Fruit fly (Drosophila melanogaster) whole organism, prepupa: Measurements from ENCODE around the gene CG4452.
A peak's percentile ranks its signal among the peaks of the same experiment; 100 is the strongest.

Experiments
- CG10631 ChIP-seq: fragments of 200-800 bp; sonication (Bioruptor generic); optimal IDR thresholded peaks from 2 replicates; lab custom pipeline; 2016; ENCODE audit warnings: missing biosample characterization, missing genetic modification characterization
- CG10669 ChIP-seq: fragments of 200-800 bp; sonication (Bioruptor generic); optimal IDR thresholded peaks from 3 replicates; lab custom pipeline; 2018; ENCODE audit warnings: missing biosample characterization, mild to moderate bottlenecking, missing genetic modification characterization, moderate library complexity
- CG11294 ChIP-seq: fragments of 200-800 bp; sonication (Bioruptor generic); IDR thresholded peaks from 2 replicates; pipeline ENCODE4 v1.3.6; 2022; ENCODE audit warnings: missing biosample characterization, missing genetic modification characterization
- CG11902 ChIP-seq: fragments of 200-800 bp; sonication (Bioruptor generic); optimal IDR thresholded peaks from 3 replicates; lab custom pipeline; 2016; ENCODE audit warnings: missing biosample characterization, missing genetic modification characterization
- CG15336 ChIP-seq: fragments of 200-800 bp; sonication (Bioruptor generic); IDR thresholded peaks from 2 replicates; pipeline ENCODE4 v1.3.6; 2022; ENCODE audit warnings: missing biosample characterization, missing genetic modification characterization
- CG16779 ChIP-seq: fragments of 200-800 bp; sonication (Bioruptor generic); optimal IDR thresholded peaks from 3 replicates; lab custom pipeline; 2017; ENCODE audit warnings: missing biosample characterization, mild to moderate bottlenecking, missing genetic modification characterization
- CG3032 ChIP-seq: fragments of 200-800 bp; optimal IDR thresholded peaks from 2 replicates; lab custom pipeline; 2019; ENCODE audit warnings: missing biosample characterization, mild to moderate bottlenecking, missing genetic modification characterization, moderate library complexity
- CG3919 ChIP-seq: fragments of 200-800 bp; sonication (Bioruptor generic); optimal IDR thresholded peaks from 3 replicates; lab custom pipeline; 2016; ENCODE audit warnings: missing biosample characterization, missing genetic modification characterization
- CG6163 ChIP-seq: fragments of 200-800 bp; sonication (Bioruptor generic); IDR thresholded peaks from 3 replicates; pipeline ENCODE4 v1.3.6; 2022; ENCODE audit warnings: missing biosample characterization, missing genetic modification characterization
- CG6276 ChIP-seq: fragments of 200-800 bp; sonication (Bioruptor generic); optimal IDR thresholded peaks from 2 replicates; lab custom pipeline; 2017; ENCODE audit warnings: missing biosample characterization, mild to moderate bottlenecking, missing genetic modification characterization
- CG6808 ChIP-seq: fragments of 200-800 bp; sonication (Bioruptor generic); optimal IDR thresholded peaks from 3 replicates; lab custom pipeline; 2017; ENCODE audit warnings: missing biosample characterization, missing genetic modification characterization, mild to moderate bottlenecking, moderate library complexity, missing genetic modification reagents
- CG6854 ChIP-seq: fragments of 200-800 bp; sonication (Bioruptor generic); optimal IDR thresholded peaks from 2 replicates; lab custom pipeline; 2017; ENCODE audit warnings: missing biosample characterization, mild to moderate bottlenecking, missing genetic modification characterization
- CG7368 ChIP-seq: fragments of 200-800 bp; sonication (Bioruptor generic); optimal IDR thresholded peaks from 3 replicates; lab custom pipeline; 2016; ENCODE audit warnings: missing biosample characterization, missing genetic modification characterization
- CG8119 ChIP-seq: fragments of 200-800 bp; sonication (Bioruptor generic); IDR thresholded peaks from 3 replicates; pipeline ENCODE4 v1.3.6; 2022; ENCODE audit warnings: missing biosample characterization, missing genetic modification characterization
- CG8319 ChIP-seq: fragments of 200-800 bp; sonication (Bioruptor generic); optimal IDR thresholded peaks from 3 replicates; lab custom pipeline; 2016; ENCODE audit warnings: missing biosample characterization, missing genetic modification characterization
- CG8632 ChIP-seq: fragments of 200-800 bp; sonication (Bioruptor generic); optimal IDR thresholded peaks from 3 replicates; lab custom pipeline; 2016; ENCODE audit warnings: missing biosample characterization, missing genetic modification characterization
- CG9139 ChIP-seq: fragments of 200-800 bp; sonication (Bioruptor generic); optimal IDR thresholded peaks from 3 replicates; lab custom pipeline; 2017; ENCODE audit warnings: missing biosample characterization, mild to moderate bottlenecking, missing genetic modification characterization
- Eip75B ChIP-seq: fragments of 200-800 bp; sonication (Bioruptor generic); optimal IDR thresholded peaks from 3 replicates; lab custom pipeline; 2016; ENCODE audit warnings: missing biosample characterization, missing genetic modification characterization
- Eip78C ChIP-seq: fragments of 200-800 bp; sonication (Bioruptor generic); peaks from one replicate; lab custom pipeline; 2016; ENCODE audit warnings: missing biosample characterization, missing genetic modification characterization
- Eip93F ChIP-seq: fragments of 200-800 bp; sonication (Bioruptor generic); optimal IDR thresholded peaks from 2 replicates; lab custom pipeline; 2016; ENCODE audit warnings: missing biosample characterization, mild to moderate bottlenecking, missing genetic modification characterization
- Ets96B ChIP-seq: fragments of 200-800 bp; optimal IDR thresholded peaks from 2 replicates; lab custom pipeline; 2019; ENCODE audit warnings: missing biosample characterization, mild to moderate bottlenecking, missing genetic modification characterization, moderate library complexity
- Gug ChIP-seq: fragments of 200-800 bp; sonication (Bioruptor generic); IDR thresholded peaks from 2 replicates; pipeline ENCODE4 v1.3.6; 2022; ENCODE audit warnings: missing biosample characterization, missing genetic modification characterization
- Hr38 ChIP-seq: sonication (Bioruptor generic); optimal IDR thresholded peaks from 2 replicates; lab custom pipeline; 2016; ENCODE audit warnings: missing biosample characterization, missing genetic modification characterization
- Hr39 ChIP-seq: fragments of 200-800 bp; sonication (Bioruptor generic); optimal IDR thresholded peaks from 2 replicates; lab custom pipeline; 2016; ENCODE audit warnings: missing biosample characterization, missing genetic modification characterization
- Hr4 ChIP-seq: fragments of 200-800 bp; sonication (Bioruptor generic); optimal IDR thresholded peaks from 3 replicates; lab custom pipeline; 2016; ENCODE audit warnings: missing biosample characterization, missing genetic modification characterization
- Met ChIP-seq: fragments of 200-800 bp; sonication (Bioruptor generic); optimal IDR thresholded peaks from 3 replicates; lab custom pipeline; 2016; ENCODE audit warnings: missing biosample characterization, missing genetic modification characterization
- OdsH ChIP-seq: fragments of 200-800 bp; sonication (Bioruptor generic); optimal IDR thresholded peaks from 3 replicates; lab custom pipeline; 2016; ENCODE audit warnings: missing biosample characterization, missing genetic modification characterization
- Smox ChIP-seq: fragments of 200-800 bp; sonication (Bioruptor generic); optimal IDR thresholded peaks from 3 replicates; lab custom pipeline; 2016; ENCODE audit warnings: missing biosample characterization, missing genetic modification characterization
- Sox102F ChIP-seq: fragments of 200-800 bp; sonication (Bioruptor generic); optimal IDR thresholded peaks from 2 replicates; lab custom pipeline; 2016; ENCODE audit warnings: missing biosample characterization, mild to moderate bottlenecking, missing genetic modification characterization
- Sox14 ChIP-seq: fragments of 200-800 bp; sonication (Bioruptor generic); optimal IDR thresholded peaks from 3 replicates; lab custom pipeline; 2016; ENCODE audit warnings: missing biosample characterization, missing genetic modification characterization
- Sox15 ChIP-seq: fragments of 200-800 bp; sonication (Bioruptor generic); optimal IDR thresholded peaks from 3 replicates; lab custom pipeline; 2016; ENCODE audit warnings: missing biosample characterization, missing genetic modification characterization
- achi ChIP-seq: fragments of 200-800 bp; sonication (Bioruptor generic); optimal IDR thresholded peaks from 3 replicates; lab custom pipeline; 2016; ENCODE audit warnings: missing biosample characterization, missing genetic modification characterization
- dsx ChIP-seq: fragments of 200-800 bp; optimal IDR thresholded peaks from 3 replicates; lab custom pipeline; 2019; ENCODE audit warnings: missing biosample characterization, mild to moderate bottlenecking, missing genetic modification characterization, moderate library complexity; ENCODE audit not compliant: poor library complexity, severe bottlenecking
- eg ChIP-seq: fragments of 200-800 bp; sonication (Bioruptor generic); IDR thresholded peaks from 3 replicates; pipeline ENCODE4 v1.3.6; 2022; ENCODE audit warnings: missing biosample characterization, missing genetic modification characterization
- esn ChIP-seq: fragments of 200-800 bp; sonication (Bioruptor generic); optimal IDR thresholded peaks from 2 replicates; lab custom pipeline; 2016; ENCODE audit warnings: missing biosample characterization, mild to moderate bottlenecking, missing genetic modification characterization, moderate library complexity
- fd59A ChIP-seq: fragments of 200-800 bp; sonication (Bioruptor generic); optimal IDR thresholded peaks from 2 replicates; lab custom pipeline; 2017; ENCODE audit warnings: missing biosample characterization, mild to moderate bottlenecking, missing genetic modification characterization, missing genetic modification reagents
- fd85E ChIP-seq: fragments of 200-800 bp; sonication (Bioruptor generic); optimal IDR thresholded peaks from 3 replicates; lab custom pipeline; 2016; ENCODE audit warnings: missing biosample characterization, missing genetic modification characterization
- fkh ChIP-seq: fragments of 200-800 bp; sonication (Bioruptor generic); optimal IDR thresholded peaks from 3 replicates; lab custom pipeline; 2017; ENCODE audit warnings: missing biosample characterization, mild to moderate bottlenecking, missing genetic modification characterization, moderate library complexity
- lz ChIP-seq: fragments of 200-800 bp; sonication (Bioruptor generic); optimal IDR thresholded peaks from 3 replicates; lab custom pipeline; 2016; ENCODE audit warnings: missing biosample characterization, missing genetic modification characterization
- net ChIP-seq: fragments of 200-800 bp; sonication (Bioruptor generic); optimal IDR thresholded peaks from 3 replicates; lab custom pipeline; 2016; ENCODE audit warnings: missing biosample characterization, missing genetic modification characterization
- pdm3 ChIP-seq: fragments of 200-800 bp; sonication (Bioruptor generic); optimal IDR thresholded peaks from 3 replicates; lab custom pipeline; 2016; ENCODE audit warnings: missing biosample characterization, missing genetic modification characterization
- spab ChIP-seq: fragments of 200-800 bp; sonication (Bioruptor generic); optimal IDR thresholded peaks from 2 replicates; lab custom pipeline; 2017; ENCODE audit warnings: missing biosample characterization, mild to moderate bottlenecking, missing genetic modification characterization, missing genetic modification reagents
- svp ChIP-seq: fragments of 200-800 bp; sonication (Bioruptor generic); peaks from one replicate; lab custom pipeline; 2016; ENCODE audit warnings: missing biosample characterization, missing genetic modification characterization
- topi ChIP-seq: fragments of 200-800 bp; sonication (Bioruptor generic); optimal IDR thresholded peaks from 3 replicates; lab custom pipeline; 2016; ENCODE audit warnings: missing biosample characterization, missing genetic modification characterization
- vri ChIP-seq: fragments of 200-800 bp; sonication (Bioruptor generic); optimal IDR thresholded peaks from 3 replicates; lab custom pipeline; 2016; ENCODE audit warnings: missing biosample characterization, mild to moderate bottlenecking, missing genetic modification characterization

CG4452 gene

dm6 chr3L:9357830-9358712, 9.1 kb upstream of the CG4452 start (continued):
- TF ChIP-seq fd85E (GFP tag; lab: Kevin White, UChicago) (no peak), dsx (GFP tag; lab: Kevin White, UChicago) (peak; percentile 52), svp (GFP tag; lab: Kevin White, UChicago) (peak; percentile 86), CG3032 (peak; percentile 53), spab (GFP tag; lab: Kevin White, UChicago) (peak; percentile 45), eg (GFP tag; lab: Robert Waterston, UW) (no peak), CG6808 (peak; percentile 62), vri (GFP tag; lab: Kevin White, UChicago) (peak; percentile 9), CG15336 (GFP tag; lab: Robert Waterston, UW) (0 out of 2 replicates have a peak, but pooled peaks have one; percentile 20)

dm6 chr3L:9358713-9359040, 8.5 kb upstream of the CG4452 start, which contains the start of the genes UGP and Svip:
UGP (minus strand) TSS chr3L:9358935.
Svip (plus strand) TSS chr3L:9358999.
- TF ChIP-seq CG10669 (GFP tag; lab: Kevin White, UChicago) (no peak), CG11294 (GFP tag; lab: Robert Waterston, UW) (no peak), Hr38 (GFP tag; lab: Kevin White, UChicago) (no peak), pdm3 (GFP tag; lab: Kevin White, UChicago) (no peak), Eip78C (GFP tag; lab: Kevin White, UChicago) (peak; percentile 71), net (GFP tag; lab: Kevin White, UChicago) (peak; percentile 53), CG6854 (GFP tag; lab: Kevin White, UChicago) (no peak), Hr39 (GFP tag; lab: Kevin White, UChicago) (peak; percentile 10), CG6808 (no peak), CG8319 (GFP tag; lab: Kevin White, UChicago) (no peak), CG9139 (no peak), dsx (GFP tag; lab: Kevin White, UChicago) (no peak), CG8119 (GFP tag; lab: Robert Waterston, UW) (peak; percentile 43; the same call in 2 of the 3 replicates), CG8632 (no peak), CG6276 (GFP tag; lab: Kevin White, UChicago) (no peak), Hr4 (GFP tag; lab: Kevin White, UChicago) (peak; percentile 64), OdsH (GFP tag; lab: Kevin White, UChicago) (peak; percentile 17), Smox (GFP tag; lab: Kevin White, UChicago) (no peak), Eip75B (GFP tag; lab: Kevin White, UChicago) (peak; percentile 35), CG7368 (GFP tag; lab: Kevin White, UChicago) (peak; percentile 6), Gug (GFP tag; lab: Robert Waterston, UW) (no peak), CG3032 (peak; percentile 0), Met (GFP tag; lab: Kevin White, UChicago) (no peak), Sox14 (peak; percentile 93), Eip93F (no peak), lz (GFP tag; lab: Kevin White, UChicago) (peak; percentile 34), CG11902 (GFP tag; lab: Kevin White, UChicago) (no peak), svp (GFP tag; lab: Kevin White, UChicago) (no peak), esn (GFP tag; lab: Kevin White, UChicago) (peak; percentile 57), CG10631 (no peak), Sox15 (GFP tag; lab: Kevin White, UChicago) (no peak), eg (GFP tag; lab: Robert Waterston, UW) (peak; percentile 68; the same call in 2 of the 3 replicates), Ets96B (peak; percentile 10), CG3919 (GFP tag; lab: Kevin White, UChicago) (peak; percentile 60), achi (GFP tag; lab: Kevin White, UChicago) (peak; percentile 39), CG16779 (tag; lab: Kevin White, UChicago) (no peak), topi (GFP tag; lab: Kevin White, UChicago) (peak; percentile 39), fd59A (GFP tag; lab: Kevin White, UChicago) (no peak), CG6163 (GFP tag; lab: Robert Waterston, UW) (peak; percentile 56; the same call in 1 of the 3 replicates), Sox102F (GFP tag; lab: Kevin White, UChicago) (peak; percentile 19), fkh (GFP tag; lab: Kevin White, UChicago) (no peak), CG15336 (GFP tag; lab: Robert Waterston, UW) (peak; percentile 45; the same call in 1 of the 2 replicates)
